Worm (Caenorhabditis elegans) whole organism, L1 larva: ENCODE data around the gene dpy-6.
A peak's percentile ranks its signal among the peaks of the same experiment; 100 is the strongest.

ENCODE experiments used
- C16A3.4 ChIP-seq: fragments of 150-350 bp; optimal IDR thresholded peaks from 2 replicates; lab custom pipeline; 2014; ENCODE audit warnings: missing biosample characterization, missing genetic modification characterization
- aha-1 ChIP-seq: fragments of 150-350 bp; optimal IDR thresholded peaks from 2 replicates; lab custom pipeline; 2014; ENCODE audit warnings: missing biosample characterization, missing genetic modification characterization
- ama-1 ChIP-seq: fragments of 150-350 bp; optimal IDR thresholded peaks from 2 replicates; lab custom pipeline; 2014
- blmp-1 ChIP-seq: fragments of 150-350 bp; optimal IDR thresholded peaks from 2 replicates; lab custom pipeline; 2014; ENCODE audit warnings: missing biosample characterization, missing genetic modification characterization
- ceh-82 ChIP-seq, 3 experiments: fragments of 150-350 bp in 1 of 3; sonication (generic microtip) in 2 of 3; optimal IDR thresholded peaks; 2 replicates each; lab custom pipeline; 2014 to 2017; ENCODE audit warnings: missing biosample characterization in 3 of 3, missing genetic modification characterization in 3 of 3
- ceh-90 ChIP-seq: sonication (generic microtip); optimal IDR thresholded peaks from 2 replicates; lab custom pipeline; 2016; ENCODE audit warnings: missing genetic modification characterization, missing compliant biosample characterization
- dsc-1 ChIP-seq: sonication (generic microtip); optimal IDR thresholded peaks from 2 replicates; lab custom pipeline; 2016; ENCODE audit warnings: mild to moderate bottlenecking, missing genetic modification characterization, missing compliant biosample characterization
- efl-1 ChIP-seq, 4 experiments: fragments of 150-350 bp; optimal IDR thresholded peaks in 3 of 4; peaks in 1 of 4; 1 replicate in 1 of 4; 2 replicates in 3 of 4; lab custom pipeline; 2014; ENCODE audit warnings: missing biosample characterization in 2 of 4, missing genetic modification characterization in 2 of 4, missing genetic modification reagents in 2 of 4
- egl-13 ChIP-seq: sonication (generic microtip); optimal IDR thresholded peaks from 2 replicates; lab custom pipeline; 2016; ENCODE audit warnings: missing genotype, missing genetic modification reagents, missing genetic modification characterization, missing compliant biosample characterization
- egl-27 ChIP-seq, 2 experiments: fragments of 150-350 bp in 1 of 2; sonication (generic microtip); optimal IDR thresholded peaks; 3 replicates each; lab custom pipeline; 2017 to 2018; ENCODE audit warnings: missing biosample characterization in 2 of 2, missing genetic modification characterization in 2 of 2, missing genetic modification reagents in 2 of 2
- elt-2 ChIP-seq: sonication (generic microtip); optimal IDR thresholded peaks from 2 replicates; lab custom pipeline; 2016; ENCODE audit warnings: missing genetic modification characterization, mild to moderate bottlenecking, inconsistent platforms, missing compliant biosample characterization, missing genetic modification reagents
- elt-3 ChIP-seq, 6 experiments: fragments of 150-350 bp in 1 of 6; sonication (generic microtip); optimal IDR thresholded peaks; 2 replicates each; lab custom pipeline; 2017 to 2018; ENCODE audit warnings: missing biosample characterization in 6 of 6, missing genetic modification characterization in 6 of 6, inconsistent platforms in 1 of 6
- ets-5 ChIP-seq: fragments of 200-800 bp; sonication (Bioruptor generic); IDR thresholded peaks from 2 replicates; pipeline ENCODE4 v1.3.6; 2022; ENCODE audit warnings: missing genetic modification characterization, missing compliant biosample characterization
- fkh-10 ChIP-seq: sonication (generic microtip); optimal IDR thresholded peaks from 2 replicates; lab custom pipeline; 2017; ENCODE audit warnings: missing biosample characterization, missing genetic modification reagents, missing genetic modification characterization
- fkh-4 ChIP-seq: sonication (generic microtip); optimal IDR thresholded peaks from 2 replicates; lab custom pipeline; 2016; ENCODE audit warnings: missing compliant biosample characterization, missing genetic modification characterization, borderline replicate concordance
- fos-1 ChIP-seq: fragments of 150-350 bp; optimal IDR thresholded peaks from 2 replicates; lab custom pipeline; 2014; ENCODE audit warnings: missing biosample characterization, missing genetic modification characterization
- hlh-17 ChIP-seq: fragments of 200-800 bp; sonication (Bioruptor generic); optimal IDR thresholded peaks from 2 replicates; lab custom pipeline; 2018; ENCODE audit warnings: missing genetic modification characterization, mild to moderate bottlenecking, missing compliant biosample characterization, moderate library complexity, borderline replicate concordance
- irx-1 ChIP-seq: sonication (generic microtip); optimal IDR thresholded peaks from 2 replicates; lab custom pipeline; 2016; ENCODE audit warnings: missing genetic modification characterization, missing compliant biosample characterization
- isw-1 ChIP-seq: fragments of 200-800 bp; sonication (Bioruptor generic); IDR thresholded peaks from 2 replicates; pipeline ENCODE4 v1.3.6; 2022; ENCODE audit warnings: missing genetic modification characterization, missing compliant biosample characterization
- lin-13 ChIP-seq: fragments of 150-350 bp; optimal IDR thresholded peaks from 2 replicates; lab custom pipeline; 2014; ENCODE audit warnings: missing biosample characterization, missing genetic modification reagents, missing genetic modification characterization
- lin-39 ChIP-seq: fragments of 150-350 bp; optimal IDR thresholded peaks from 2 replicates; lab custom pipeline; 2014; ENCODE audit warnings: missing biosample characterization, missing genetic modification reagents, missing genetic modification characterization
- lir-3 ChIP-seq: sonication (generic microtip); optimal IDR thresholded peaks from 2 replicates; lab custom pipeline; 2016; ENCODE audit warnings: mild to moderate bottlenecking, missing genetic modification characterization, moderate library complexity, missing compliant biosample characterization; ENCODE audit not compliant: poor library complexity
- mdl-1 ChIP-seq, 2 experiments: fragments of 150-350 bp; optimal IDR thresholded peaks; 2 replicates each; lab custom pipeline; 2014 to 2017; ENCODE audit warnings: missing biosample characterization in 2 of 2, missing genetic modification characterization in 2 of 2, inconsistent platforms in 1 of 2
- mef-2 ChIP-seq: fragments of 150-350 bp; optimal IDR thresholded peaks from 2 replicates; lab custom pipeline; 2014; ENCODE audit warnings: missing biosample characterization, missing genetic modification characterization
- mep-1 ChIP-seq: fragments of 150-350 bp; optimal IDR thresholded peaks from 2 replicates; lab custom pipeline; 2014; ENCODE audit warnings: missing biosample characterization, missing genetic modification characterization
- nhr-11 ChIP-seq: fragments of 150-350 bp; optimal IDR thresholded peaks from 2 replicates; lab custom pipeline; 2014; ENCODE audit warnings: missing biosample characterization, missing genetic modification characterization
- nhr-19 ChIP-seq: fragments of 200-800 bp; sonication (Bioruptor generic); conservative IDR thresholded peaks from 2 replicates; pipeline ENCODE4 v1.3.6; 2022; ENCODE audit warnings: missing genetic modification characterization, missing compliant biosample characterization
- nhr-237 ChIP-seq: fragments of 150-350 bp; optimal IDR thresholded peaks from 2 replicates; lab custom pipeline; 2014; ENCODE audit warnings: missing biosample characterization, missing genetic modification characterization
- nhr-47 ChIP-seq: sonication (generic microtip); optimal IDR thresholded peaks from 2 replicates; lab custom pipeline; 2016; ENCODE audit warnings: mild to moderate bottlenecking, missing genetic modification characterization, moderate library complexity, missing compliant biosample characterization
- nhr-71 ChIP-seq: sonication (generic microtip); optimal IDR thresholded peaks from 2 replicates; lab custom pipeline; 2016; ENCODE audit warnings: mild to moderate bottlenecking, missing genetic modification characterization, moderate library complexity, missing compliant biosample characterization
- nhr-77 ChIP-seq: fragments of 150-350 bp; optimal IDR thresholded peaks from 2 replicates; lab custom pipeline; 2014; ENCODE audit warnings: missing biosample characterization, missing genetic modification characterization
- nhr-84 ChIP-seq: sonication (generic microtip); optimal IDR thresholded peaks from 2 replicates; lab custom pipeline; 2017; ENCODE audit warnings: missing biosample characterization, missing genetic modification characterization
- nhr-85 ChIP-seq: sonication (generic microtip); peaks from one replicate; lab custom pipeline; 2016; ENCODE audit warnings: missing genetic modification characterization, inconsistent platforms, missing compliant biosample characterization
- nhr-90 ChIP-seq: sonication (generic microtip); optimal IDR thresholded peaks from 2 replicates; lab custom pipeline; 2016; ENCODE audit warnings: mild to moderate bottlenecking, missing genetic modification characterization, missing compliant biosample characterization; ENCODE audit not compliant: poor library complexity
- pag-3 ChIP-seq: sonication (generic microtip); optimal IDR thresholded peaks from 2 replicates; lab custom pipeline; 2017; ENCODE audit warnings: missing genetic modification characterization, mild to moderate bottlenecking, missing compliant biosample characterization, antibody characterized with exemption, borderline replicate concordance; ENCODE audit not compliant: insufficient read depth
- pax-3 ChIP-seq: fragments of 200-800 bp; sonication (Bioruptor generic); optimal IDR thresholded peaks from 2 replicates; lab custom pipeline; 2018; ENCODE audit warnings: mild to moderate bottlenecking, missing genetic modification characterization, moderate library complexity, missing compliant biosample characterization
- rnt-1 ChIP-seq: sonication (generic microtip); optimal IDR thresholded peaks from 2 replicates; lab custom pipeline; 2016; ENCODE audit warnings: mild to moderate bottlenecking, missing genetic modification characterization, moderate library complexity, missing compliant biosample characterization
- skn-1 ChIP-seq: fragments of 150-350 bp; optimal IDR thresholded peaks from 2 replicates; lab custom pipeline; 2014; ENCODE audit warnings: missing biosample characterization, missing genetic modification characterization
- snpc-4 ChIP-seq: fragments of 150-350 bp; optimal IDR thresholded peaks from 2 replicates; lab custom pipeline; 2014; ENCODE audit warnings: missing biosample characterization, missing genetic modification characterization
- snu-23 ChIP-seq: sonication (generic microtip); optimal IDR thresholded peaks from 2 replicates; lab custom pipeline; 2016; ENCODE audit warnings: missing genetic modification characterization, missing compliant biosample characterization
- sox-4 ChIP-seq: sonication (generic microtip); optimal IDR thresholded peaks from 2 replicates; lab custom pipeline; 2016; ENCODE audit warnings: missing genetic modification characterization, missing compliant biosample characterization
- swsn-7 ChIP-seq: sonication (generic microtip); optimal IDR thresholded peaks from 2 replicates; lab custom pipeline; 2016; ENCODE audit warnings: missing genetic modification characterization, missing compliant biosample characterization
- tbx-2 ChIP-seq: sonication (generic microtip); optimal IDR thresholded peaks from 2 replicates; lab custom pipeline; 2016; ENCODE audit warnings: missing genetic modification characterization, missing compliant biosample characterization
- unc-130 ChIP-seq: fragments of 150-350 bp; optimal IDR thresholded peaks from 2 replicates; lab custom pipeline; 2017; ENCODE audit warnings: missing biosample characterization, missing genetic modification characterization, inconsistent platforms
- unc-30 ChIP-seq: sonication (generic microtip); optimal IDR thresholded peaks from 2 replicates; lab custom pipeline; 2017; ENCODE audit warnings: missing biosample characterization, missing genetic modification characterization
- unc-86 ChIP-seq: sonication (generic microtip); optimal IDR thresholded peaks from 2 replicates; lab custom pipeline; 2016; ENCODE audit warnings: missing genetic modification characterization, missing compliant biosample characterization
- unc-98 ChIP-seq: fragments of 200-800 bp; sonication (Bioruptor generic); IDR thresholded peaks from 2 replicates; pipeline ENCODE4 v1.3.6; 2022; ENCODE audit warnings: missing genetic modification characterization, missing compliant biosample characterization
- xbp-1 ChIP-seq: sonication (generic microtip); optimal IDR thresholded peaks from 2 replicates; lab custom pipeline; 2016; ENCODE audit warnings: missing genetic modification characterization, missing compliant biosample characterization
- zag-1 ChIP-seq: fragments of 150-350 bp; optimal IDR thresholded peaks from 2 replicates; lab custom pipeline; 2014; ENCODE audit warnings: missing biosample characterization, missing genetic modification characterization
- ztf-4 ChIP-seq: fragments of 150-350 bp; optimal IDR thresholded peaks from 2 replicates; lab custom pipeline; 2014; ENCODE audit warnings: missing biosample characterization, missing genetic modification characterization

The dpy-6 gene

DNA sequence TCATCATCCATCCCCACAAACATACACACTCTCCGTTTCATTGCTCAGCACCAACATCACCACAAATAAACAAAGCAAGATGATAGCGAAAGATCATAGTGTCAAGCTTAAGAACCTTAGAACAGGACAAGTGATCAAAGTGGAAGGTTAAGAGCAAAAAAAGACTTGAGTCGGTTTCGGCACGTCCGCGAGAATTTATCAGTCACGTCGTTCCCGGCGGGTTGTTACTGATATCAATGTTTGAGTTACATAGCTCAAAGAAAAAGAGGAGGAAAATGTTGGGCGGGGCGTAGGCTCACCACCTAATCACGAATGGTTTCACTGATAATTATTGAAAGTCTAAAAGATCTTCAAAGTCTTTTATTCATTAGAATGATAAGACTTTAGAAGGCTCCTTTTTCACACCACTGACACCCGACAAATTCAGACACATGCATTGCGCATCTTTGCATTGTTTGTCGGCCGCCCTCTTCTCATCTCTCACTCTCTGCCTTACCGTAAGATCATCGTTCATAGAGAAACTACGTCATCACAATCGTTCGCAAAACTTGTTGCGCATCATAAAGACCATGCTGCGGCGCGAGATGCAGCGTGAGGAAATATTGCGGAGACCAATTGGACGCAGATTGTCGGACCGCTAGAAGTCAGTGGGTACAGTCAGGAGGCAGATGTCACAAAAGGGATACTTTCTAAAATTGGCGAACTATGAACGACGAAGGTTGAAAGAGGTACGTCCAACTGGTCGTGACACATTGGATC lies 21.8 kb upstream of the dpy-6 start (continued):
- TF ChIP-seq fos-1 (tag; lab: Kevin White, UChicago) (peak; percentile 13), mef-2 (tag; lab: Kevin White, UChicago) (no peak), ama-1 (lab: Kevin White, UChicago) (no peak), nhr-11 (tag; lab: Kevin White, UChicago) (peak; percentile 21), lir-3 (tag; lab: Kevin White, UChicago) (peak; percentile 46), egl-13 (no peak), aha-1 (tag; lab: Kevin White, UChicago) (no peak), nhr-237 (peak; percentile 42), unc-98 (no peak), snpc-4 (tag; lab: Kevin White, UChicago) (peak; percentile 43), dsc-1 (tag; lab: Kevin White, UChicago) (no peak), lin-39 (tag; lab: Kevin White, UChicago) (no peak), nhr-90 (tag; lab: Kevin White, UChicago) (peak; percentile 87), tbx-2 (tag; lab: Kevin White, UChicago) (peak; percentile 89), ceh-90 (tag; lab: Kevin White, UChicago) (no peak), elt-2 (tag; lab: Kevin White, UChicago) (peak; percentile 26), fkh-4 (tag; lab: Kevin White, UChicago) (no peak), isw-1 (GFP tag; lab: Robert Waterston, UW) (no peak), mep-1 (tag; lab: Kevin White, UChicago) (peak; percentile 59), ceh-82 (tag; optimal IDR thresholded peaks at IDR 0.05; lab: Kevin White, UChicago) (peak in 2 of 3 experiments; percentile 53 to 67), hlh-17 (GFP tag; lab: Kevin White, UChicago) (no peak), unc-86 (no peak), egl-27 (tag; optimal IDR thresholded peaks at IDR 0.05; lab: Kevin White, UChicago) (peak; percentile 76 to 77), xbp-1 (tag; lab: Kevin White, UChicago) (peak; percentile 64), nhr-19 (GFP tag; lab: Robert Waterston, UW) (peak; percentile 81), elt-3 (tag; optimal IDR thresholded peaks at IDR 0.05; lab: Kevin White, UChicago) (peak; percentile 42 to 94 (median 75)), sox-4 (tag; lab: Kevin White, UChicago) (no peak), skn-1 (peak; percentile 20), fkh-10 (GFP tag; lab: Kevin White, UChicago) (no peak), nhr-77 (tag; lab: Kevin White, UChicago) (peak; percentile 50), unc-130 (peak; percentile 49), pag-3 (tag; lab: Kevin White, UChicago) (no peak), efl-1 (optimal IDR thresholded peaks at IDR 0.05; lab: Kevin White, UChicago) (peak; percentile 33 to 41), efl-1 (GFP tag; optimal IDR thresholded peaks at IDR 0.05 in 1 of 2; lab: Kevin White, UChicago) (peak in 1 of 2 experiments; percentile 58), irx-1 (peak; percentile 68), lin-13 (GFP tag; lab: Kevin White, UChicago) (peak; percentile 58), blmp-1 (tag; lab: Kevin White, UChicago) (peak; percentile 95), pax-3 (tag; lab: Kevin White, UChicago) (no peak)

DNA sequence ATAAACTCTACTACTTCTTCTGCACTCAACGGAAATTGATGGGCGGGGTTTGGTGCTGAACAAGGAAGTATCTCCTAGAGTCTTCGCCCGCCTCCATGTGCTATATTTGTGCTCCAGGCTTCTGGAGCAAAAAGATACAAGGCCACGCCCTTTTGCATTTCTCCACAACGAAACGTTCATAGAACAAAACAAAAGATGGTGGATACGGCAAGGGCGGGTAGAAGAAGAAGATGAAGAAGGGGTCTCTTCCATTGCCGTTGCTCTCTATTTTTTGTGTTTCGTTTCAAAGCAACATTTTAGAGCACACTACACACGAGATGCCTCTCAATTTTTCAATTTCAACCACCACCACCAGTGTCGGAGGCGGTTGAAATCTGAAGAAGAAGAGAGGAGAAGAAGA lies 20.9 kb upstream of the dpy-6 start:
- peak; percentile 57 for TF ChIP-seq tbx-2 (tag; lab: Kevin White, UChicago)
- TF ChIP-seq unc-30 (tag; lab: Kevin White, UChicago): no peak
- TF ChIP-seq C16A3.4: no peak
- TF ChIP-seq rnt-1: peak; percentile 8
- TF ChIP-seq mdl-1 (tag; optimal IDR thresholded peaks at IDR 0.05; lab: Kevin White, UChicago): no peak
- TF ChIP-seq nhr-47 (tag; lab: Kevin White, UChicago): peak; percentile 17
- no peak for TF ChIP-seq egl-27 (tag; optimal IDR thresholded peaks at IDR 0.05; lab: Kevin White, UChicago)
- no peak for TF ChIP-seq aha-1 (tag; lab: Kevin White, UChicago)
- peak; percentile 60 for TF ChIP-seq nhr-71 (tag; lab: Kevin White, UChicago)
- no peak for TF ChIP-seq nhr-84 (tag; lab: Kevin White, UChicago)
- peak; percentile 26 for TF ChIP-seq swsn-7
- TF ChIP-seq nhr-19 (GFP tag; lab: Robert Waterston, UW): 0 out of 2 replicates have a peak, but pooled peaks have one; percentile 6
- TF ChIP-seq zag-1 (tag; lab: Kevin White, UChicago): no peak
- TF ChIP-seq snu-23 (GFP tag; lab: Kevin White, UChicago): peak; percentile 3
- no peak for TF ChIP-seq unc-98
- TF ChIP-seq ztf-4 (tag; lab: Kevin White, UChicago): no peak
- TF ChIP-seq xbp-1 (tag; lab: Kevin White, UChicago): no peak
- TF ChIP-seq fkh-10 (GFP tag; lab: Kevin White, UChicago): peak; percentile 88
- TF ChIP-seq skn-1: no peak
- no peak for TF ChIP-seq ets-5 (GFP tag; lab: Robert Waterston, UW)
- peak; percentile 52 for TF ChIP-seq nhr-85 (tag; lab: Kevin White, UChicago)
